Worm (Caenorhabditis elegans): ENCODE measurements around the gene hlh-8.
A peak's percentile ranks its signal among the peaks of the same experiment; 100 is the strongest.

The hlh-8 gene

DNA sequence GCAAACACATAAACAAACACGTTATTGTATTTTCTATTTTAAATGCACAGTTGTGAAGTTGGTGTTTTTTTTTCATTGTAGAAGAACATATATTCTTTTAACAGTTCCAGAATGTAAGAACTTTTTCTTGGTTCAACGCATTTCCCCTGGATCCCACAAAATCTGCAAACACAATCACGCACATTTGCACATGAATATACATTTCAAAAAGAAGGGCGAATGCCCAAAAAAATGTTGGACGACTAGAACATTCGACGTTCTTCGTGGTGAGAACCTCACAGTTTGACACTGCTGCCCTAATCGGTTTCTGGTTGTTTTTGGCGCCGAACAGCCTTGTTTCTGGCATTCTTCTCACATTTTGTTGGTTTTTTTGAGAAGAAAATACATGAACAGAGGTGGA lies 6.7 kb upstream of the hlh-8 start:
- TF ChIP-seq hlh-30 (tag; optimal IDR thresholded peaks at IDR 0.05; ENCODE audit: insufficient read depth) (peak; percentile 8), lin-13 (GFP tag; optimal IDR thresholded peaks at IDR 0.05) (no peak), fos-1 (tag; optimal IDR thresholded peaks at IDR 0.05) (no peak), snpc-4 (tag; optimal IDR thresholded peaks at IDR 0.05) (no peak), ceh-62 (tag; optimal IDR thresholded peaks at IDR 0.05) (no peak), ceh-28 (tag; optimal IDR thresholded peaks at IDR 0.05) (no peak), dmd-9 (GFP tag; IDR thresholded peaks at IDR 0.05) (no peak), zip-2 (tag; optimal IDR thresholded peaks at IDR 0.05) (peak; percentile 18), mep-1 (tag; optimal IDR thresholded peaks at IDR 0.05) (peak; percentile 75), gei-8 (GFP tag; optimal IDR thresholded peaks at IDR 0.05) (no peak), daf-16 (GFP tag; optimal IDR thresholded peaks at IDR 0.05) (no peak), daf-16 (tag; optimal IDR thresholded peaks at IDR 0.05) (peak; percentile 54), sdz-12 (GFP tag; optimal IDR thresholded peaks at IDR 0.05) (no peak), daf-12 (tag; optimal IDR thresholded peaks at IDR 0.05) (no peak), fkh-10 (GFP tag; optimal IDR thresholded peaks at IDR 0.05) (no peak), nhr-10 (tag; optimal IDR thresholded peaks at IDR 0.05) (no peak), ztf-7 (tag; optimal IDR thresholded peaks at IDR 0.05) (no peak), tag-97 (GFP tag; IDR thresholded peaks at IDR 0.05) (no peak), nhr-11 (tag; optimal IDR thresholded peaks at IDR 0.05) (peak; percentile 43), ceh-82 (tag; optimal IDR thresholded peaks at IDR 0.05) (no peak), ceh-32 (tag; optimal IDR thresholded peaks at IDR 0.05; ENCODE audit: poor library complexity) (no peak), hlh-11 (tag; optimal IDR thresholded peaks at IDR 0.05) (peak; percentile 57), lir-3 (tag; optimal IDR thresholded peaks at IDR 0.05) (no peak), mdl-1 (tag; optimal IDR thresholded peaks at IDR 0.05) (no peak), set-16 (GFP tag; IDR thresholded peaks at IDR 0.05) (no peak), unc-62 (GFP tag; optimal IDR thresholded peaks at IDR 0.05 in 1 of 2) (no peak), unc-62 (tag; optimal IDR thresholded peaks at IDR 0.05) (no peak), nhr-25 (tag; optimal IDR thresholded peaks at IDR 0.05; ENCODE audit: borderline replicate concordance, insufficient read depth) (no peak), vab-7 (GFP tag; IDR thresholded peaks at IDR 0.05) (no peak), nhr-28 (tag; optimal IDR thresholded peaks at IDR 0.05) (no peak), F44E2.7 (GFP tag; IDR thresholded peaks at IDR 0.05) (no peak), nhr-102 (tag; optimal IDR thresholded peaks at IDR 0.05) (no peak), aly-2 (tag; optimal IDR thresholded peaks at IDR 0.05) (no peak), lin-29 (GFP tag; IDR thresholded peaks at IDR 0.05) (no peak), attf-4 (tag; optimal IDR thresholded peaks at IDR 0.05) (no peak), lin-15B (tag; optimal IDR thresholded peaks at IDR 0.05) (no peak), Y48G9A.11 (GFP tag; IDR thresholded peaks at IDR 0.05) (no peak), madf-5 (GFP tag; IDR thresholded peaks at IDR 0.05) (no peak), lsy-2 (tag; optimal IDR thresholded peaks at IDR 0.05) (no peak), mes-2 (tag; optimal IDR thresholded peaks at IDR 0.05; ENCODE audit: poor library complexity, severe bottlenecking) (peak; percentile 71), duxl-1 (tag; optimal IDR thresholded peaks at IDR 0.05; ENCODE audit: poor library complexity) (no peak), nhr-76 (tag; optimal IDR thresholded peaks at IDR 0.05) (no peak), mdt-29 (GFP tag; IDR thresholded peaks at IDR 0.05) (no peak), php-3 (GFP tag; IDR thresholded peaks at IDR 0.05) (no peak), cey-2 (tag; optimal IDR thresholded peaks at IDR 0.05; ENCODE audit: borderline replicate concordance, insufficient read depth) (no peak), ztf-11 (tag; optimal IDR thresholded peaks at IDR 0.05) (no peak), nhr-111 (GFP tag; optimal IDR thresholded peaks at IDR 0.05) (no peak), ZK337.2 (GFP tag; IDR thresholded peaks at IDR 0.05) (no peak), D1046.2 (GFP tag; IDR thresholded peaks at IDR 0.05) (no peak), nhr-48 (tag; optimal IDR thresholded peaks at IDR 0.05) (no peak), zip-11 (GFP tag; IDR thresholded peaks at IDR 0.05) (no peak), spr-3 (GFP tag; optimal IDR thresholded peaks at IDR 0.05) (no peak), daf-8 (GFP tag; IDR thresholded peaks at IDR 0.05) (no peak)
